Worm (Caenorhabditis elegans): ENCODE results near the gene T25E12.14.

Gene T25E12.14

DNA sequence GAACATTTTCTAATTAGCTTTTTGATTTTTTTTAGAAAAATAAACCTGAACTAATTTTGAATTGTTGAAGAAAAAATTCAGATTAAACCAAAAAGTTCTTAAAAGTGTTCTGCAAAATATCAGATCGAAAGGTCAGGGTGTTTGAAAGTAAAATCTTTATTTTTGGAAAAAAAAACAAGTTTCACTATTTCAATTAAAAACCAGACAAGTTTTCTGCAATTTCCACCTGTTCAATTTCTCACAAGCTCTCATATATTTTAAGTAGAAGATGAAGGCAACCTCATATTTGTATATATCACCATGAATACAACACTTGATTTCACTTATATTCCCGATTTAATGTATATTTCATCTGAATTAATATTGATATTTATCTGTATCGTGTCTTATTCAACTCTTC lies 39.8 kb upstream of the T25E12.14 start, which contains the start of gene srz-102:
Gene srz-102, plus strand, starts transcription at position 301 of the 400 bp plus-strand sequence.
- TF ChIP-seq M03D4.4 (tag; optimal IDR thresholded peaks at IDR 0.05): no peak
- no peak for TF ChIP-seq nhr-28 (tag; optimal IDR thresholded peaks at IDR 0.05)
- no peak for TF ChIP-seq zip-8 (tag; optimal IDR thresholded peaks at IDR 0.05)
- TF ChIP-seq blmp-1 (tag; optimal IDR thresholded peaks at IDR 0.05): no peak
- no peak for TF ChIP-seq snpc-4 (tag; optimal IDR thresholded peaks at IDR 0.05)
- no peak for TF ChIP-seq elt-1 (tag; optimal IDR thresholded peaks at IDR 0.05; ENCODE audit: borderline replicate concordance, insufficient read depth)
- no peak for TF ChIP-seq ham-2 (GFP tag; optimal IDR thresholded peaks at IDR 0.05)
- TF ChIP-seq nhr-2 (tag; optimal IDR thresholded peaks at IDR 0.05): no peak
- TF ChIP-seq bed-3 (GFP tag; optimal IDR thresholded peaks at IDR 0.05): no peak
- TF ChIP-seq lin-32 (GFP tag; optimal IDR thresholded peaks at IDR 0.05): no peak
- TF ChIP-seq nhr-76 (tag; optimal IDR thresholded peaks at IDR 0.05): no peak

DNA sequence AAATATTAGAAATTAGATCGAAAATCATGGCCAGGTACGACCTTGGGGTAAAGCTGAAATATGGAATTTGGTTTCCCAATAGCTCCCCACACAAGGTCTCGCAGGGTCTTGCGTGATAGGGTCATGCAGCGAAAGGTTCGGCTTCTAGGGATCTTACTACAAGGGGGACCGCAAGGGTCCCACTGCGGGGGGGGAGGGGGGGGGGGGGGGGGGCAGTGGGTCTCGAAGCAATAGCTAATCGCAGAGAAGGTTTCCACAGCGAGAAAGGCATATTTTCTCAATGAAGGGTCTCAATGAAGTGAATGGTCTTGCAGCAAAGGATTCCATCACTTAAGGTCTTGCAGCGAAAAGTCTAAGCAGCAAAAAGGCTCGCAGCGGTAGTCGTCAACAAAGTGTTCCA lies 34.0 kb upstream of the T25E12.14 start:
- TF ChIP-seq mls-2 (tag; optimal IDR thresholded peaks at IDR 0.05): no peak
- TF ChIP-seq flh-1 (GFP tag; optimal IDR thresholded peaks at IDR 0.05): no peak
- TF ChIP-seq mab-5 (tag; optimal IDR thresholded peaks at IDR 0.05): no peak
- TF ChIP-seq nhr-76 (tag; optimal IDR thresholded peaks at IDR 0.05): no peak
- TF ChIP-seq ceh-39 (tag; optimal IDR thresholded peaks at IDR 0.05): no peak
- TF ChIP-seq mep-1 (tag; optimal IDR thresholded peaks at IDR 0.05): no peak
- TF ChIP-seq ham-2 (GFP tag; optimal IDR thresholded peaks at IDR 0.05): no peak
- TF ChIP-seq unc-39 (tag; optimal IDR thresholded peaks at IDR 0.05): no peak
- TF ChIP-seq sem-2 (GFP tag; optimal IDR thresholded peaks at IDR 0.05): no peak
- TF ChIP-seq lin-13 (tag; optimal IDR thresholded peaks at IDR 0.05): no peak
- no peak for TF ChIP-seq zip-8 (tag; optimal IDR thresholded peaks at IDR 0.05)
- no peak for TF ChIP-seq bed-3 (GFP tag; optimal IDR thresholded peaks at IDR 0.05)
- TF ChIP-seq ztf-11 (tag; optimal IDR thresholded peaks at IDR 0.05): no peak
- TF ChIP-seq nhr-28 (tag; optimal IDR thresholded peaks at IDR 0.05): no peak
- TF ChIP-seq M03D4.4 (tag; optimal IDR thresholded peaks at IDR 0.05): no peak
- TF ChIP-seq tbx-8 (GFP tag; optimal IDR thresholded peaks at IDR 0.05): no peak
- no peak for TF ChIP-seq nhr-237 (tag; optimal IDR thresholded peaks at IDR 0.05)
- TF ChIP-seq unc-62 (GFP tag; optimal IDR thresholded peaks at IDR 0.05): no peak

DNA sequence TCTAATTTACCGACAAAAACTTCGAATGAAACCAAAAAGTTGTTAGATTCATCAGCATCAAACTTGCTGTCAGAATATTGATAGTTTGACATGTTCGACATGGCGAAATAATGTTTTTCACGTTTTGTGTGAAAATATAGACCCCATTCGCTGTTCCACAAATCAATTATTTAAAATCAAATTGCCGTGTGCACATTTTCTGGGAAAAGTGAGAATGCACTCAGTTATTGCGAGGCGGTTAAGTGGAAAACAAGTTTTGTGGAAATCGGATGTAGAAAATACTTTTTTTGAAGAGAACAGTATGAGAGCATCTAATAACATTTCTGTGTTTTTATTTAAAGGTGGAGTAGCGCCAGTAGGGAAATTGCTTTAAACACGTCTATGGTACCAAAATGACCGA lies 33.3 kb upstream of the T25E12.14 start, which contains the start of gene srw-42:
Gene srw-42, minus strand, starts transcription at position 101 of the 400 bp plus-strand sequence.
- no peak for TF ChIP-seq nhr-76 (tag; optimal IDR thresholded peaks at IDR 0.05)
- no peak for TF ChIP-seq nhr-28 (tag; optimal IDR thresholded peaks at IDR 0.05)
- no peak for TF ChIP-seq elt-1 (tag; optimal IDR thresholded peaks at IDR 0.05; ENCODE audit: borderline replicate concordance, insufficient read depth)
- no peak for TF ChIP-seq ces-1 (GFP tag; optimal IDR thresholded peaks at IDR 0.05)
- TF ChIP-seq ham-2 (GFP tag; optimal IDR thresholded peaks at IDR 0.05): no peak
- no peak for TF ChIP-seq nhr-2 (tag; optimal IDR thresholded peaks at IDR 0.05)
- TF ChIP-seq mab-5 (tag; optimal IDR thresholded peaks at IDR 0.05): no peak
- TF ChIP-seq nhr-237 (tag; optimal IDR thresholded peaks at IDR 0.05): no peak
- TF ChIP-seq cnd-1 (tag; optimal IDR thresholded peaks at IDR 0.05): no peak
- no peak for TF ChIP-seq sem-2 (GFP tag; optimal IDR thresholded peaks at IDR 0.05)
- no peak for TF ChIP-seq ztf-11 (tag; optimal IDR thresholded peaks at IDR 0.05)
- TF ChIP-seq elt-3 (tag; optimal IDR thresholded peaks at IDR 0.05): no peak
- no peak for TF ChIP-seq tbx-8 (GFP tag; optimal IDR thresholded peaks at IDR 0.05)
- TF ChIP-seq unc-39 (tag; optimal IDR thresholded peaks at IDR 0.05): no peak
- TF ChIP-seq sptf-1 (tag; optimal IDR thresholded peaks at IDR 0.05): no peak
- TF ChIP-seq ceh-39 (tag; optimal IDR thresholded peaks at IDR 0.05): no peak
- TF ChIP-seq flh-1 (GFP tag; optimal IDR thresholded peaks at IDR 0.05): no peak
- no peak for TF ChIP-seq bed-3 (GFP tag; optimal IDR thresholded peaks at IDR 0.05)
- no peak for TF ChIP-seq hlh-1 (tag; optimal IDR thresholded peaks at IDR 0.05)
- TF ChIP-seq mls-2 (tag; optimal IDR thresholded peaks at IDR 0.05): no peak

DNA sequence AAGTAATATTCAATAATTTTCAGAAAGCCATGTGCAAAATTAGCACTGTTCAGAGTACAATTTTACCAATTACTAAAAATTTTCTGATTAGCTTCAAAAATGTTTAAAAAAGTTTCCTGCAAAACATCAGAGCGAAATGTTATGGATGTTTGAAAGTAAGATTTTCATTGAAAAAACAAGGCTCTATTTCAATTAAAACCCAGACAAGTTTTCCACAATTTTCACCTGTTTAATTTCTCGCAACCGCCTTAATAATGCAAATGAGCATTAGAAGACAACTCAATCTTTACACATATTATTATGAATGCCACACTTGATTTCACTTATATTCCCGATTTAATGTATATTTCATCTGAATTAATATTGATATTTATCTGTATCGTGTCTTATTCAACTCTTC lies 32.5 kb upstream of the T25E12.14 start, which contains the start of gene srz-101:
Gene srz-101, plus strand, starts transcription at position 301 of the 400 bp plus-strand sequence.
- TF ChIP-seq nhr-12 (tag; optimal IDR thresholded peaks at IDR 0.05) (no peak), nhr-2 (tag; optimal IDR thresholded peaks at IDR 0.05) (no peak), bed-3 (GFP tag; optimal IDR thresholded peaks at IDR 0.05) (no peak), elt-1 (tag; optimal IDR thresholded peaks at IDR 0.05; ENCODE audit: borderline replicate concordance, insufficient read depth) (no peak), nhr-76 (tag; optimal IDR thresholded peaks at IDR 0.05) (no peak), snpc-4 (tag; optimal IDR thresholded peaks at IDR 0.05) (no peak)

DNA sequence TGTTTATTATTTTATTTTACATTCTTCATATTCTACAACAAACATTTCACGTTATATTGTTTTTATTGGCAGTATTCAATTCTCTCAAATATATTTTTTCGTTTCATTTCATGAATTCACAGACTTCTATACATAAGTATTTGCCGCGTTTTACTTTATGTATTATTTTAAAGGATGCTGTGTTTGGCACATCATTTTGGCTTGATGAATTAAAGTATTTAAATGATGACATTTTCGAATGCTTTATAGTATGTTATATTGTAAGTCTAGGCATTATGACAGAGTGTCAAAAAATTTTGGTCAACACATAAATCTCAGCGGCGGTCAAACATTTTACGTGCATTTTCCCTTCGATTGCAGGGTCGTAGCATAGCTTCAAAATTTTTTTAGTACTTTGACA lies 31.5 kb upstream of the T25E12.14 start:
- no peak for TF ChIP-seq unc-62 (GFP tag; optimal IDR thresholded peaks at IDR 0.05)
- TF ChIP-seq ham-2 (GFP tag; optimal IDR thresholded peaks at IDR 0.05): no peak
- TF ChIP-seq ces-1 (GFP tag; optimal IDR thresholded peaks at IDR 0.05): no peak
- no peak for TF ChIP-seq elt-1 (tag; optimal IDR thresholded peaks at IDR 0.05; ENCODE audit: borderline replicate concordance, insufficient read depth)
- no peak for TF ChIP-seq nhr-28 (tag; optimal IDR thresholded peaks at IDR 0.05)
- no peak for TF ChIP-seq cnd-1 (tag; optimal IDR thresholded peaks at IDR 0.05)
- no peak for TF ChIP-seq nhr-12 (tag; optimal IDR thresholded peaks at IDR 0.05)
- no peak for TF ChIP-seq unc-120 (tag; optimal IDR thresholded peaks at IDR 0.05; ENCODE audit: poor library complexity, severe bottlenecking)
- no peak for TF ChIP-seq M03D4.4 (tag; optimal IDR thresholded peaks at IDR 0.05)
- no peak for TF ChIP-seq blmp-1 (tag; optimal IDR thresholded peaks at IDR 0.05)
- TF ChIP-seq mep-1 (tag; optimal IDR thresholded peaks at IDR 0.05): no peak
- no peak for TF ChIP-seq hlh-1 (tag; optimal IDR thresholded peaks at IDR 0.05)
- no peak for TF ChIP-seq lin-32 (GFP tag; optimal IDR thresholded peaks at IDR 0.05)
- no peak for TF ChIP-seq snpc-4 (tag; optimal IDR thresholded peaks at IDR 0.05)
- no peak for TF ChIP-seq sptf-1 (tag; optimal IDR thresholded peaks at IDR 0.05)
- TF ChIP-seq ceh-39 (tag; optimal IDR thresholded peaks at IDR 0.05): no peak
- TF ChIP-seq nhr-237 (tag; optimal IDR thresholded peaks at IDR 0.05): no peak
- no peak for TF ChIP-seq unc-39 (tag; optimal IDR thresholded peaks at IDR 0.05)
- TF ChIP-seq nhr-2 (tag; optimal IDR thresholded peaks at IDR 0.05): no peak
- TF ChIP-seq elt-3 (tag; optimal IDR thresholded peaks at IDR 0.05): no peak
